Fruit fly (Drosophila melanogaster) whole organism, embryonic: ENCODE data around the gene crq.

ENCODE experiments used
- Abd-B ChIP-seq: fragments of 200-800 bp; sonication (Bioruptor generic); optimal IDR thresholded peaks from 2 replicates; lab custom pipeline; 2018; ENCODE audit warnings: missing biosample characterization, mild to moderate bottlenecking, missing genetic modification characterization, moderate library complexity
- Aef1 ChIP-seq: fragments of 200-800 bp; sonication (Bioruptor generic); IDR thresholded peaks from 3 replicates; pipeline ENCODE4 v1.3.6; 2022; ENCODE audit warnings: missing biosample characterization, missing genetic modification characterization
- CG10267 ChIP-seq: fragments of 200-800 bp; sonication (Bioruptor generic); optimal IDR thresholded peaks from 2 replicates; lab custom pipeline; 2018; ENCODE audit warnings: missing biosample characterization, mild to moderate bottlenecking, missing genetic modification characterization, moderate library complexity
- CG10462 ChIP-seq: fragments of 200-800 bp; sonication (Bioruptor generic); optimal IDR thresholded peaks from 2 replicates; lab custom pipeline; 2016; ENCODE audit warnings: missing biosample characterization, missing genetic modification characterization
- CG10565 ChIP-seq: fragments of 200-800 bp; sonication (Bioruptor generic); optimal IDR thresholded peaks from 3 replicates; lab custom pipeline; 2016; ENCODE audit warnings: missing biosample characterization, mild to moderate bottlenecking, missing genetic modification characterization
- CG11504 ChIP-seq: fragments of 200-800 bp; sonication (Bioruptor generic); optimal IDR thresholded peaks from 3 replicates; lab custom pipeline; 2019; ENCODE audit warnings: missing biosample characterization, mild to moderate bottlenecking, missing genetic modification characterization, moderate library complexity
- CG12071 ChIP-seq: fragments of 200-800 bp; sonication (Bioruptor generic); optimal IDR thresholded peaks from 3 replicates; lab custom pipeline; 2018; ENCODE audit warnings: missing biosample characterization, mild to moderate bottlenecking, missing genetic modification characterization
- CG1233 ChIP-seq: fragments of 200-800 bp; sonication (Bioruptor generic); optimal IDR thresholded peaks from 4 replicates; lab custom pipeline; 2018; ENCODE audit warnings: missing biosample characterization, mild to moderate bottlenecking, missing genetic modification characterization
- CG12659 ChIP-seq: fragments of 200-800 bp; sonication (Bioruptor generic); optimal IDR thresholded peaks from 3 replicates; lab custom pipeline; 2017; ENCODE audit warnings: mild to moderate bottlenecking, missing biosample characterization, missing genetic modification reagents, missing genetic modification characterization
- CG13123 ChIP-seq: fragments of 200-800 bp; sonication (Bioruptor generic); optimal IDR thresholded peaks from 2 replicates; lab custom pipeline; 2016; ENCODE audit warnings: missing biosample characterization, missing genetic modification characterization
- CG14667 ChIP-seq: fragments of 200-800 bp; sonication (Bioruptor generic); IDR thresholded peaks from 2 replicates; pipeline ENCODE4 v1.3.6; 2022; ENCODE audit warnings: missing biosample characterization, missing genetic modification characterization
- CG1602 ChIP-seq: fragments of 200-800 bp; sonication (Bioruptor generic); optimal IDR thresholded peaks from 3 replicates; lab custom pipeline; 2016; ENCODE audit warnings: missing biosample characterization, missing genetic modification characterization
- CG1647 ChIP-seq: fragments of 200-800 bp; sonication (Bioruptor generic); optimal IDR thresholded peaks from 3 replicates; lab custom pipeline; 2016; ENCODE audit warnings: missing biosample characterization, missing genetic modification characterization
- CG17328 ChIP-seq: fragments of 200-800 bp; sonication (Bioruptor generic); IDR thresholded peaks from 2 replicates; pipeline ENCODE4 v1.3.6; 2022; ENCODE audit warnings: missing biosample characterization, missing genetic modification characterization
- CG17568 ChIP-seq: fragments of 200-800 bp; sonication (Bioruptor generic); optimal IDR thresholded peaks from 2 replicates; lab custom pipeline; 2018; ENCODE audit warnings: missing biosample characterization, mild to moderate bottlenecking, missing genetic modification characterization, moderate library complexity
- CG17802 ChIP-seq: fragments of 200-800 bp; sonication (Bioruptor generic); optimal IDR thresholded peaks from 2 replicates; lab custom pipeline; 2018; ENCODE audit warnings: missing biosample characterization, mild to moderate bottlenecking, missing genetic modification characterization, moderate library complexity
- CG2678 ChIP-seq: fragments of 200-800 bp; sonication (Bioruptor generic); optimal IDR thresholded peaks from 3 replicates; lab custom pipeline; 2019; ENCODE audit warnings: missing biosample characterization, mild to moderate bottlenecking, missing genetic modification characterization, moderate library complexity
- CG6854 ChIP-seq: fragments of 200-800 bp; sonication (Bioruptor generic); optimal IDR thresholded peaks from 3 replicates; lab custom pipeline; 2017; ENCODE audit warnings: missing biosample characterization, mild to moderate bottlenecking, missing genetic modification characterization
- CG7963 ChIP-seq: fragments of 200-800 bp; sonication (Bioruptor generic); IDR thresholded peaks from 3 replicates; pipeline ENCODE4 v1.3.6; 2022; ENCODE audit warnings: missing biosample characterization, missing genetic modification characterization; ENCODE audit not compliant: partially characterized antibody
- Dfd ChIP-seq, 2 experiments: fragments of >200 bp; optimal IDR thresholded peaks; 2 replicates each; lab custom pipeline; 2017; ENCODE audit warnings: missing biosample characterization in 2 of 2, missing genetic modification characterization in 2 of 2
- Ets97D ChIP-seq: fragments of 200-800 bp; sonication (Bioruptor generic); optimal IDR thresholded peaks from 3 replicates; lab custom pipeline; 2016; ENCODE audit warnings: missing biosample characterization, missing genetic modification characterization
- GATAe ChIP-seq: fragments of 200-800 bp; sonication (Bioruptor generic); conservative IDR thresholded peaks from 2 replicates; pipeline ENCODE4 v1.3.6; 2022; ENCODE audit warnings: missing biosample characterization, missing genetic modification characterization
- HLH54F ChIP-seq: fragments of 200-800 bp; sonication (Bioruptor generic); optimal IDR thresholded peaks from 3 replicates; lab custom pipeline; 2016; ENCODE audit warnings: missing biosample characterization, missing genetic modification characterization
- HmgZ ChIP-seq: fragments of 200-800 bp; sonication (Bioruptor generic); optimal IDR thresholded peaks from 2 replicates; lab custom pipeline; 2018; ENCODE audit warnings: missing biosample characterization, mild to moderate bottlenecking, missing genetic modification characterization
- Hmr ChIP-seq: fragments of 200-800 bp; sonication (Bioruptor generic); optimal IDR thresholded peaks from 3 replicates; lab custom pipeline; 2017; ENCODE audit warnings: mild to moderate bottlenecking, missing biosample characterization, missing genetic modification reagents, missing genetic modification characterization
- Hr3 ChIP-seq: fragments of 200-800 bp; sonication (Bioruptor generic); optimal IDR thresholded peaks from 3 replicates; lab custom pipeline; 2016; ENCODE audit warnings: missing biosample characterization, missing genetic modification characterization
- Lhr ChIP-seq: fragments of 200-800 bp; sonication (Bioruptor generic); optimal IDR thresholded peaks from 3 replicates; lab custom pipeline; 2017; ENCODE audit warnings: mild to moderate bottlenecking, missing biosample characterization, missing genetic modification reagents, missing genetic modification characterization
- Mes4 ChIP-seq: fragments of 200-800 bp; sonication (Bioruptor generic); optimal IDR thresholded peaks from 2 replicates; lab custom pipeline; 2016; ENCODE audit warnings: missing biosample characterization, missing genetic modification characterization
- Oaz ChIP-seq: fragments of 200-800 bp; sonication (Bioruptor generic); IDR thresholded peaks from 2 replicates; pipeline ENCODE4 v1.3.6; 2022; ENCODE audit warnings: missing biosample characterization, missing genetic modification characterization
- Xrp1 ChIP-seq: fragments of 200-800 bp; sonication (Bioruptor generic); IDR thresholded peaks from 2 replicates; pipeline ENCODE4 v1.3.6; 2022; ENCODE audit warnings: missing biosample characterization, missing genetic modification characterization
- al ChIP-seq: fragments of 200-800 bp; sonication (Bioruptor generic); IDR thresholded peaks from 2 replicates; pipeline ENCODE4 v1.3.6; 2022; ENCODE audit warnings: missing biosample characterization, missing genetic modification characterization
- aop ChIP-seq: fragments of 200-800 bp; sonication (Bioruptor generic); IDR thresholded peaks from 2 replicates; pipeline ENCODE4 v1.3.6; 2022; ENCODE audit warnings: missing biosample characterization, missing genetic modification characterization
- bcd ChIP-seq: fragments of 200-800 bp; sonication (Bioruptor generic); optimal IDR thresholded peaks from 2 replicates; lab custom pipeline; 2017; ENCODE audit warnings: missing biosample characterization, mild to moderate bottlenecking, missing genetic modification characterization
- caup ChIP-seq: fragments of 200-800 bp; sonication (Bioruptor generic); optimal IDR thresholded peaks from 3 replicates; lab custom pipeline; 2017; ENCODE audit warnings: missing biosample characterization, mild to moderate bottlenecking, missing genetic modification characterization, moderate library complexity; ENCODE audit not compliant: severe bottlenecking
- ci ChIP-seq: fragments of 200-800 bp; sonication (Bioruptor generic); IDR thresholded peaks from 3 replicates; pipeline ENCODE4 v1.3.6; 2022; ENCODE audit warnings: missing biosample characterization, missing genetic modification characterization
- corto ChIP-seq: fragments of 200-800 bp; sonication (Bioruptor generic); optimal IDR thresholded peaks from 2 replicates; lab custom pipeline; 2016; ENCODE audit warnings: missing biosample characterization, mild to moderate bottlenecking, missing genetic modification characterization, moderate library complexity
- fu2 ChIP-seq: fragments of 200-800 bp; sonication (Bioruptor generic); optimal IDR thresholded peaks from 2 replicates; lab custom pipeline; 2016; ENCODE audit warnings: missing biosample characterization, missing genetic modification characterization
- lmd ChIP-seq: fragments of 200-800 bp; sonication (Bioruptor generic); IDR thresholded peaks from 2 replicates; pipeline ENCODE4 v1.3.6; 2022; ENCODE audit warnings: missing biosample characterization, missing genetic modification characterization
- nau ChIP-seq: fragments of 200-800 bp; sonication (Bioruptor generic); optimal IDR thresholded peaks from 3 replicates; lab custom pipeline; 2017; ENCODE audit warnings: missing biosample characterization, mild to moderate bottlenecking, missing genetic modification characterization, missing genetic modification reagents
- odd ChIP-seq: fragments of 200-800 bp; sonication (Bioruptor generic); optimal IDR thresholded peaks from 2 replicates; lab custom pipeline; 2017; ENCODE audit warnings: missing biosample characterization, mild to moderate bottlenecking, missing genetic modification characterization
- pan ChIP-seq, 4 experiments: fragments of >200 bp in 3 of 4; fragments of 200-800 bp in 1 of 4; sonication (Bioruptor generic) in 1 of 4; optimal IDR thresholded peaks in 3 of 4; IDR thresholded peaks in 1 of 4; 2 replicates each; pipeline versions ENCODE4 v1.3.6 to Lab custom; 2017 to 2022; ENCODE audit warnings: missing biosample characterization in 2 of 4, missing genetic modification characterization in 2 of 4, mixed read lengths in 1 of 4
- pita ChIP-seq: fragments of 200-800 bp; sonication (Bioruptor generic); optimal IDR thresholded peaks from 2 replicates; lab custom pipeline; 2017; ENCODE audit warnings: missing biosample characterization, mild to moderate bottlenecking, missing genetic modification characterization
- ro ChIP-seq: fragments of 200-800 bp; sonication (Bioruptor generic); IDR thresholded peaks from 2 replicates; pipeline ENCODE4 v1.3.6; 2022; ENCODE audit warnings: missing biosample characterization, missing genetic modification characterization
- run ChIP-seq: fragments of 200-800 bp; sonication (Bioruptor generic); optimal IDR thresholded peaks from 3 replicates; lab custom pipeline; 2018; ENCODE audit warnings: missing biosample characterization, mild to moderate bottlenecking, missing genetic modification characterization
- sima ChIP-seq: fragments of 200-800 bp; sonication (Bioruptor generic); optimal IDR thresholded peaks from 2 replicates; lab custom pipeline; 2016; ENCODE audit warnings: missing biosample characterization, missing genetic modification characterization
- sob ChIP-seq: fragments of 200-800 bp; sonication (Bioruptor generic); IDR thresholded peaks from 2 replicates; pipeline ENCODE4 v1.3.6; 2022; ENCODE audit warnings: missing biosample characterization, missing genetic modification characterization
- sr ChIP-seq: fragments of 200-800 bp; sonication (Bioruptor generic); IDR thresholded peaks from 3 replicates; pipeline ENCODE4 v1.3.6; 2022; ENCODE audit warnings: missing biosample characterization, missing genetic modification characterization
- trem ChIP-seq: fragments of 200-800 bp; optimal IDR thresholded peaks from 3 replicates; lab custom pipeline; 2019; ENCODE audit warnings: missing biosample characterization, mild to moderate bottlenecking, missing genetic modification characterization, moderate library complexity
- zfh1 ChIP-seq: fragments of 200-800 bp; sonication (Bioruptor generic); IDR thresholded peaks from 3 replicates; pipeline ENCODE4 v1.3.6; 2022; ENCODE audit warnings: missing biosample characterization, missing genetic modification characterization

The crq gene

DNA sequence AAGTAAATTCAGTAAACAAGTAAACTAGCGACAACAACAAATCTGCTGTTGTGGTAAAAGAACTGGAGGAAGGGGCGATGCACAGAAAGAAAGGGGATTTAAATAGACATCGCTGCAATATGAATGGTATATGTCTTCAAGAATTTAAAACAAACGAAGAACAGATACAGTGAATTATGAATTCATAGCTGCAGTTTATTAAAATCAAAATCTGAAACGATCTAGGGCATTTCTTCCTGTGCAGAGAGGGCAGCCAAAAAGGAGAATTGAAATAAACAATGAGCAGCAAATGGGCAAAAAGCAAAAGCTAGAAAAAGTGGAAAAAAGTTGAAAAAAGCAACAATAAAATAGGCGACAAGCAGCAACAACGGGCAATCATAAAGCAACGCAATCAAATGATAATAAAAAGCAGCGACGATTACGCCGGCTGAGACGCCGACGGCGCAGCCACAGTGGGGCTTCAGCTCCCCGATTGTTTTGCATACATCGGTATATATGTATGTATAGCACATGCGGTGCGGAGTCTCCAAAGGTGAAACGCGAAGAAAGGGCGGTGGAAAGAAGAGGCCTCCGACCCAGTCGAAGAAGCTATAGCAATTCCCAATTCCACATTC is 16.0 kb upstream of the crq start (continued):
- TF ChIP-seq CG12071 (peak; percentile 75), al (peak; percentile 56; the same call in 1 of the 2 replicates), sima (GFP tag; lab: Kevin White, UChicago) (no peak), nau (no peak), HmgZ (tag; lab: Kevin White, UChicago) (peak; percentile 50), CG14667 (GFP tag; lab: Robert Waterston, UW) (no peak; the same call in 1 of the 2 replicates), fu2 (GFP tag; lab: Kevin White, UChicago) (peak; percentile 73), Dfd (GFP tag; optimal IDR thresholded peaks at IDR 0.05; lab: Kevin White, UChicago) (no peak), CG1602 (GFP tag; lab: Kevin White, UChicago) (peak; percentile 65), CG12659 (GFP tag; lab: Kevin White, UChicago) (peak; percentile 75), sr (GFP tag; lab: Robert Waterston, UW) (peak; percentile 23; the same call in 1 of the 3 replicates), Ets97D (GFP tag; lab: Kevin White, UChicago) (peak; percentile 32), CG1647 (peak; percentile 71), Aef1 (peak; percentile 42; the same call in 1 of the 3 replicates), bcd (peak; percentile 76), Mes4 (GFP tag; lab: Kevin White, UChicago) (peak; percentile 67), Oaz (GFP tag; lab: Robert Waterston, UW) (peak; percentile 43), CG10565 (no peak), lmd (GFP tag; lab: Robert Waterston, UW) (peak; percentile 77), pan (optimal IDR thresholded peaks at IDR 0.05; lab: Kevin White, UChicago) (no peak), pan (GFP tag; optimal IDR thresholded peaks at IDR 0.05 in 1 of 2, IDR thresholded peaks at IDR 0.05 in 1 of 2) (peak in 1 of 2 experiments; percentile 84), CG17328 (GFP tag; lab: Robert Waterston, UW) (peak; percentile 59), CG7963 (GFP tag; lab: Robert Waterston, UW) (no peak), ro (peak; percentile 33; the same call in 1 of the 2 replicates), CG10462 (GFP tag; lab: Kevin White, UChicago) (peak; percentile 42), CG11504 (tag; lab: Kevin White, UChicago) (peak; percentile 82), sob (GFP tag; lab: Robert Waterston, UW) (peak; percentile 64; the same call in 1 of the 2 replicates), Hr3 (GFP tag; lab: Kevin White, UChicago) (peak; percentile 51), zfh1 (GFP tag; lab: Robert Waterston, UW) (peak; percentile 72), pita (GFP tag; lab: Kevin White, UChicago) (no peak), CG10267 (peak; percentile 57), CG17802 (tag; lab: Kevin White, UChicago) (peak; percentile 51), Hmr (GFP tag; lab: Kevin White, UChicago) (peak; percentile 77), Xrp1 (peak; percentile 82), CG1233 (GFP tag; lab: Kevin White, UChicago) (peak; percentile 63), GATAe (GFP tag; lab: Robert Waterston, UW) (peak; percentile 13; the same call in 1 of the 2 replicates), caup (peak; percentile 50), corto (GFP tag; lab: Kevin White, UChicago) (peak; percentile 19), run (tag; lab: Kevin White, UChicago) (peak; percentile 54), CG13123 (GFP tag; lab: Kevin White, UChicago) (peak; percentile 55), CG6854 (GFP tag; lab: Kevin White, UChicago) (no peak), Lhr (GFP tag; lab: Kevin White, UChicago) (peak; percentile 54), HLH54F (GFP tag; lab: Kevin White, UChicago) (peak; percentile 78), CG2678 (tag; lab: Kevin White, UChicago) (peak; percentile 83), CG17568 (GFP tag; lab: Kevin White, UChicago) (peak; percentile 61), ci (GFP tag; lab: Robert Waterston, UW) (peak; percentile 91), Abd-B (GFP tag; lab: Kevin White, UChicago) (peak; percentile 39), aop (GFP tag; lab: Robert Waterston, UW) (peak; percentile 37; the same call in 1 of the 2 replicates), trem (tag; lab: Kevin White, UChicago) (peak; percentile 51), odd (peak; percentile 64)
